Fruit fly (Drosophila melanogaster): Measurements from ENCODE around the gene CG3246.

The CG3246 gene

DNA sequence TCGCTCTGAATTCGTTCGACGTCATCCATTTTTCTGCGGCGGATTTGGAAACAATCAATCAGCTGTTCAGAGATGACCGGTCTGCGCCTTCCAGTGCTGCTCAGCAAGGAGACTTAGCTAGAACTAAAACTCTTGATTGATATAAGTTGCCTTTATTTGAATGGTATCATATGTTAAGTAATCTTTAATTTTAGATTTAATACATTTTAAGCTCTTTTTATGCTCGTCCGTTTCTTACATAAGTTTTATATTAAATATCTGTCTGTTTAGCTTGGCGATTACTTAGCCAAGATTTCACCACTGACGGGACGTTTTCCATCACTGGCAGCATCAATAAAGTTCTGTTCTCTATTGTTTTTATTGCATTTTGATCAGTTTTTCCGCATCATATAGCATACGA lies 4.7 kb downstream of the CG3246 start, which contains the start of the genes Cog3 and Sec5 (continued):
- TF ChIP-seq bigmax (GFP tag; optimal IDR thresholded peaks at IDR 0.05) (no peak), CG1024 (GFP tag; IDR thresholded peaks at IDR 0.05) (no peak), CG1832 (GFP tag; optimal IDR thresholded peaks at IDR 0.05) (no peak), CG7745 (tag; optimal IDR thresholded peaks at IDR 0.05) (no peak), seq (GFP tag; IDR thresholded peaks at IDR 0.05) (no peak), CG15479 (GFP tag; optimal IDR thresholded peaks at IDR 0.05) (no peak), CG6765 (GFP tag; optimal IDR thresholded peaks at IDR 0.05) (no peak), stwl (tag; optimal IDR thresholded peaks at IDR 0.05) (peak; percentile 19), CG17912 (GFP tag; optimal IDR thresholded peaks at IDR 0.05) (peak; percentile 36), Nf-YA (GFP tag; IDR thresholded peaks at IDR 0.05) (no peak), dan (GFP tag; IDR thresholded peaks at IDR 0.05) (no peak), nom (GFP tag; optimal IDR thresholded peaks at IDR 0.05) (peak; percentile 25), bsh (GFP tag; optimal IDR thresholded peaks at IDR 0.05) (no peak), CG3163 (GFP tag; optimal IDR thresholded peaks at IDR 0.05) (no peak), CG11696 (GFP tag; IDR thresholded peaks at IDR 0.05) (no peak), Ets65A (GFP tag) (peak; percentile 61), vnd (GFP tag; IDR thresholded peaks at IDR 0.05; ENCODE audit: partially characterized antibody) (0 out of 3 replicates have a peak, but pooled peaks have one; percentile 21), CG12299 (tag; optimal IDR thresholded peaks at IDR 0.05) (no peak), CG17359 (tag; optimal IDR thresholded peaks at IDR 0.05) (peak; percentile 57), odd (GFP tag; optimal IDR thresholded peaks at IDR 0.05) (no peak), CHES-1-like (GFP tag; optimal IDR thresholded peaks at IDR 0.05) (peak; percentile 57), HLH54F (GFP tag; optimal IDR thresholded peaks at IDR 0.05) (peak; percentile 62), Dp (GFP tag; optimal IDR thresholded peaks at IDR 0.05) (no peak), Gsc (GFP tag; IDR thresholded peaks at IDR 0.05) (no peak), wdn (GFP tag; IDR thresholded peaks at IDR 0.05) (no peak), dimm (GFP tag; IDR thresholded peaks at IDR 0.05) (no peak), CG11093 (GFP tag; IDR thresholded peaks at IDR 0.05) (peak; percentile 47; the same call in 1 of the 3 replicates), Bdp1 (GFP tag; optimal IDR thresholded peaks at IDR 0.05) (peak; percentile 67), pros (GFP tag; optimal IDR thresholded peaks at IDR 0.05) (no peak), lmd (GFP tag; IDR thresholded peaks at IDR 0.05) (peak; percentile 71), CG14667 (GFP tag; IDR thresholded peaks at IDR 0.05) (peak; percentile 32; the same call in 1 of the 2 replicates), Hr3 (GFP tag; optimal IDR thresholded peaks at IDR 0.05) (peak; percentile 69), Poxn (GFP tag; IDR thresholded peaks at IDR 0.05) (no peak), cg (GFP tag; optimal IDR thresholded peaks at IDR 0.05) (no peak), Atf6 (GFP tag; IDR thresholded peaks at IDR 0.05) (peak; percentile 36), chinmo (GFP tag; IDR thresholded peaks at IDR 0.05; ENCODE audit: partially characterized antibody) (no peak), Myb (GFP tag; optimal IDR thresholded peaks at IDR 0.05) (no peak), pzg (GFP tag; optimal IDR thresholded peaks at IDR 0.05) (peak; percentile 56), Eip74EF (GFP tag; optimal IDR thresholded peaks at IDR 0.05) (no peak), z (GFP tag; IDR thresholded peaks at IDR 0.05) (no peak), CG2202 (tag; optimal IDR thresholded peaks at IDR 0.05) (no peak), CG18011 (GFP tag; optimal IDR thresholded peaks at IDR 0.05) (peak; percentile 29), pum (GFP tag; optimal IDR thresholded peaks at IDR 0.05) (no peak), CG6854 (GFP tag; optimal IDR thresholded peaks at IDR 0.05) (no peak), fd64A (GFP tag; optimal IDR thresholded peaks at IDR 0.05) (no peak), Usf (GFP tag; optimal IDR thresholded peaks at IDR 0.05) (peak; percentile 13), CG9727 (GFP tag; optimal IDR thresholded peaks at IDR 0.05) (peak; percentile 51), br (optimal IDR thresholded peaks at IDR 0.05) (no peak), CG9609 (GFP tag; optimal IDR thresholded peaks at IDR 0.05) (peak; percentile 60), Dfd (GFP tag; optimal IDR thresholded peaks at IDR 0.05) (no peak), CG17568 (GFP tag; optimal IDR thresholded peaks at IDR 0.05) (no peak), CG4854 (GFP tag; optimal IDR thresholded peaks at IDR 0.05) (no peak)
